Worm (Caenorhabditis elegans) whole organism, early embryonic: ENCODE results near the gene grl-7.

Experiments
- B0310.2 ChIP-seq: sonication (generic microtip); optimal IDR thresholded peaks from 2 replicates; lab custom pipeline; 2016; ENCODE audit warnings: mild to moderate bottlenecking, missing genetic modification characterization, missing compliant biosample characterization
- F13C5.2 ChIP-seq: sonication (generic microtip); optimal IDR thresholded peaks from 2 replicates; lab custom pipeline; 2017; ENCODE audit warnings: mild to moderate bottlenecking, missing genetic modification characterization, inconsistent platforms, missing compliant biosample characterization
- aly-1 ChIP-seq: sonication (generic microtip); optimal IDR thresholded peaks from 2 replicates; lab custom pipeline; 2016; ENCODE audit warnings: missing genetic modification characterization, missing compliant biosample characterization
- ama-1 ChIP-seq: fragments of 150-350 bp; optimal IDR thresholded peaks from 2 replicates; lab custom pipeline; 2014
- ceh-13 ChIP-seq: fragments of 200-800 bp; sonication (Bioruptor generic); optimal IDR thresholded peaks from 2 replicates; lab custom pipeline; 2018; ENCODE audit warnings: mild to moderate bottlenecking, missing genetic modification characterization, missing compliant biosample characterization
- flt-1 ChIP-seq: fragments of 200-800 bp; sonication (Bioruptor generic); IDR thresholded peaks from 2 replicates; pipeline ENCODE4 v1.3.6; 2022; ENCODE audit warnings: missing genetic modification characterization, missing compliant biosample characterization
- hmbx-1 ChIP-seq: sonication (generic microtip); optimal IDR thresholded peaks from 2 replicates; lab custom pipeline; 2016; ENCODE audit warnings: mild to moderate bottlenecking, missing genetic modification characterization, missing compliant biosample characterization
- hnd-1 ChIP-seq: sonication (generic microtip); optimal IDR thresholded peaks from 2 replicates; lab custom pipeline; 2016; ENCODE audit warnings: missing genetic modification characterization, missing compliant biosample characterization
- tbx-11 ChIP-seq: fragments of 200-800 bp; sonication (Bioruptor generic); IDR thresholded peaks from 2 replicates; pipeline ENCODE4 v1.3.6; 2022; ENCODE audit warnings: missing genetic modification characterization, missing compliant biosample characterization
- tbx-37 ChIP-seq: fragments of 200-800 bp; sonication (Bioruptor generic); conservative IDR thresholded peaks from 2 replicates; pipeline ENCODE4 v1.3.6; 2022; ENCODE audit warnings: missing genetic modification reagents, missing genetic modification characterization, missing compliant biosample characterization

DNA sequence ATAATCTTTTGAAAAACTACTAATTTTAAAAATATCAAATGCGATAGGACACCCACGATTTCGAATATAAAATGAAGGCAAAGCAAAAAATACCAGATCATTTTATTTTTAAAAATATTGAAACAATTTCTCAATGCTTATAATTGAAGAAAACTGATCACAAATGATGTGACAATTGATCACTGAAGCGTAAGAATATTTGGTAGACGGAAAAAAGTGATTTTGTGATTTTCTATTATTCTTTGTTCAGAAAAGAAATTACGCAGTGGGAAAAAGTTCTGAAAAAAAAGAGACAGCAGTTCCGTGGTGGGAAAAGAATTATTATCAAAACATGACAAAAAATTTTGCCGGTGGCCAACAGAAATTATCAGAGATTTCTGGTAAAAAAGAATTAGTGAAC, 48.2 kb downstream of the grl-7 start, which contains the start of gene T03F7.5:
- TF ChIP-seq ama-1: no peak
- no peak for TF ChIP-seq ceh-13 (GFP tag; lab: Kevin White, UChicago)
- TF ChIP-seq aly-1 (tag; lab: Kevin White, UChicago): no peak
- TF ChIP-seq F13C5.2 (tag; lab: Kevin White, UChicago): no peak
- TF ChIP-seq flt-1: no peak
- TF ChIP-seq hnd-1 (tag; lab: Kevin White, UChicago): no peak
- TF ChIP-seq tbx-37 (GFP tag; lab: Robert Waterston, UW): no peak
- no peak for TF ChIP-seq B0310.2
- no peak for TF ChIP-seq tbx-11 (GFP tag; lab: Robert Waterston, UW)
- no peak for TF ChIP-seq hmbx-1
